Fruit fly (Drosophila melanogaster) whole organism: ENCODE measurements around the gene Ack.

Source experiments
- Dll ChIP-seq: fragments of >200 bp; optimal IDR thresholded peaks from 2 replicates; lab custom pipeline; 2017
- pan ChIP-seq: fragments of >200 bp; optimal IDR thresholded peaks from 2 replicates; lab custom pipeline; 2017
- psq ChIP-seq: fragments of >200 bp; optimal IDR thresholded peaks from 2 replicates; lab custom pipeline; 2017

DNA sequence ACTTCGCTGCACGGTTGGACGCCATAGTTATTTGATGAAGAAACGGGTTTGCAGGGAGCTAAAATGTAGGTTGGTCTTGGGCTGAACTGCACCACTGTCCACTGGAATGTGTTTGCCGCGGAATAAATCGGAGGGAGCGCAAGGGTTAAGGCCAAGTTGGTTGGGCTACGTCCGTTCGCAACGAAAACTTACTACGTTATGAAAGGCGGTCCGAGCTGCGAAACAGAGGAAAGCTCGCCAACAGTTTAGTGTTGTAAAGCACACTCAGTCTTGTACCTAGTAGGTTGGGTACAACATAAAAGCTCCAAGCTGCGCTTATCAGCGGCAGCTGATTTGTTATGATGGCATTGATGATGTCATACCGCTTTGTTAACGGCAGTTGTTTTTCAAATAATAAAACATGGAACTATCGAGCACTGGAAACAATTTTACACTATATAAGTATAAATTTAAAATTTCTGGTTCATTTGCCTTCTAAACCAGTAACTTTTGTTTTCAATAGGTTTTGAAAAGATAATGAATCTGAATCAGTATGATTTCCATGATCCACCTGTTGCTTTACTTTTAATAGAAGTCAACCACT is 14.3 kb downstream of the Ack start, which contains the start of gene Chd64:
- TF ChIP-seq Dll (no peak), pan (no peak), psq (lab: Kevin White, UChicago) (no peak)
